Fruit fly (Drosophila melanogaster) whole organism, prepupa: ENCODE measurements around the gene CG15742.
A peak's percentile ranks its signal among the peaks of the same experiment; 100 is the strongest.

Experiments
- Blimp-1 ChIP-seq: fragments of 200-800 bp; sonication (Bioruptor generic); optimal IDR thresholded peaks from 3 replicates; lab custom pipeline; 2017; ENCODE audit warnings: missing biosample characterization, missing genetic modification characterization, mild to moderate bottlenecking, moderate library complexity, missing genetic modification reagents
- CG16779 ChIP-seq: fragments of 200-800 bp; sonication (Bioruptor generic); optimal IDR thresholded peaks from 3 replicates; lab custom pipeline; 2017; ENCODE audit warnings: missing biosample characterization, mild to moderate bottlenecking, missing genetic modification characterization
- CG6854 ChIP-seq: fragments of 200-800 bp; sonication (Bioruptor generic); optimal IDR thresholded peaks from 2 replicates; lab custom pipeline; 2017; ENCODE audit warnings: missing biosample characterization, mild to moderate bottlenecking, missing genetic modification characterization
- Ets21C ChIP-seq: fragments of 200-800 bp; sonication (Bioruptor generic); optimal IDR thresholded peaks from 3 replicates; lab custom pipeline; 2016; ENCODE audit warnings: missing biosample characterization, missing genetic modification characterization
- Hr38 ChIP-seq: sonication (Bioruptor generic); optimal IDR thresholded peaks from 2 replicates; lab custom pipeline; 2016; ENCODE audit warnings: missing biosample characterization, missing genetic modification characterization
- Hr39 ChIP-seq: fragments of 200-800 bp; sonication (Bioruptor generic); optimal IDR thresholded peaks from 2 replicates; lab custom pipeline; 2016; ENCODE audit warnings: missing biosample characterization, missing genetic modification characterization
- Hr4 ChIP-seq: fragments of 200-800 bp; sonication (Bioruptor generic); optimal IDR thresholded peaks from 3 replicates; lab custom pipeline; 2016; ENCODE audit warnings: missing biosample characterization, missing genetic modification characterization
- Met ChIP-seq: fragments of 200-800 bp; sonication (Bioruptor generic); optimal IDR thresholded peaks from 3 replicates; lab custom pipeline; 2016; ENCODE audit warnings: missing biosample characterization, missing genetic modification characterization
- acj6 ChIP-seq: fragments of 200-800 bp; sonication (Bioruptor generic); optimal IDR thresholded peaks from 3 replicates; lab custom pipeline; 2016; ENCODE audit warnings: missing biosample characterization, missing genetic modification characterization
- dsx ChIP-seq: fragments of 200-800 bp; optimal IDR thresholded peaks from 3 replicates; lab custom pipeline; 2019; ENCODE audit warnings: missing biosample characterization, mild to moderate bottlenecking, missing genetic modification characterization, moderate library complexity; ENCODE audit not compliant: poor library complexity, severe bottlenecking
- fd59A ChIP-seq: fragments of 200-800 bp; sonication (Bioruptor generic); optimal IDR thresholded peaks from 2 replicates; lab custom pipeline; 2017; ENCODE audit warnings: missing biosample characterization, mild to moderate bottlenecking, missing genetic modification characterization, missing genetic modification reagents
- fkh ChIP-seq: fragments of 200-800 bp; sonication (Bioruptor generic); optimal IDR thresholded peaks from 3 replicates; lab custom pipeline; 2017; ENCODE audit warnings: missing biosample characterization, mild to moderate bottlenecking, missing genetic modification characterization, moderate library complexity
- ss ChIP-seq, 2 experiments: fragments of 200-800 bp; sonication (Bioruptor generic); optimal IDR thresholded peaks; 2 replicates in 1 of 2; 3 replicates in 1 of 2; lab custom pipeline; 2017 to 2018; ENCODE audit warnings: mild to moderate bottlenecking in 2 of 2, missing biosample characterization in 2 of 2, missing genetic modification characterization in 2 of 2, moderate library complexity in 1 of 2

DNA sequence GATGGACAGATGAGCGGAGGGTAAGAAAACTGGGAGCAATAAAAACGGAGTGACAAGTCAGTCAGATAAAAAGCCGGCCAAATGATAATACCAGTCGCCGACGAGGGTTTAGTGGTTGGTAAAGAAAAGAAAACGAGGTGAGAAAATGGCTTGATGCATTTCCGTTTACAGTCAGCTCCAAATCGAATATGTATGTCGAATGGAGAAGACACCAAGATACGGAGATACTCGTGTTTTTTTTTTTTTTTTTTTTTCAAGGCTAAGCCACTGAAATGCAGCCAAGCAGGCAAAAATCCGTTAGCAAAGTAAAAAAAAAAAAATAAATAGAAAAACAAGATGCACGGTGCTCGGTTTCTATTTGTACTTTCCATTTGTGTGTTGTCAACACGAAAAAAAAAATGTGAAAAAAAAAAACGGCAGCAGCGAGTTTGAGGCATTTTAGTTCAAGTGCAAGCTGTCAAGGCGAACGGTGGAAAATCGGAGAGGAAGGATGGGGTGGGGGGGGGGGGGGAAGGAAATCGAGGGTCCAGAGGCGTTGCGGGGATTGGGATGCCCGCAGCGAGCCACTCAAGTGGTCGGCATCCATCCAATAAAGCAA, 14.5 kb downstream of the CG15742 start:
- TF ChIP-seq CG6854 (GFP tag; lab: Kevin White, UChicago), result no peak
- TF ChIP-seq Ets21C (GFP tag; lab: Kevin White, UChicago), result no peak
- TF ChIP-seq Hr39 (GFP tag; lab: Kevin White, UChicago), result no peak
- TF ChIP-seq dsx (GFP tag; lab: Kevin White, UChicago), result no peak
- TF ChIP-seq CG16779 (tag; lab: Kevin White, UChicago), result no peak
- no peak for TF ChIP-seq Hr4
- no peak for TF ChIP-seq Met (GFP tag; lab: Kevin White, UChicago)
- peak in 1 of 2 experiments; percentile 29 for TF ChIP-seq ss (GFP tag; optimal IDR thresholded peaks at IDR 0.05; lab: Kevin White, UChicago)
- no peak for TF ChIP-seq fd59A (GFP tag; lab: Kevin White, UChicago)
- no peak for TF ChIP-seq acj6
- TF ChIP-seq Hr38 (GFP tag; lab: Kevin White, UChicago), result no peak
- TF ChIP-seq Blimp-1 (GFP tag; lab: Kevin White, UChicago), result no peak
- peak; percentile 28 for TF ChIP-seq fkh (GFP tag; lab: Kevin White, UChicago)
